Worm (Caenorhabditis elegans): ENCODE measurements around the gene acl-2.

acl-2 gene

DNA sequence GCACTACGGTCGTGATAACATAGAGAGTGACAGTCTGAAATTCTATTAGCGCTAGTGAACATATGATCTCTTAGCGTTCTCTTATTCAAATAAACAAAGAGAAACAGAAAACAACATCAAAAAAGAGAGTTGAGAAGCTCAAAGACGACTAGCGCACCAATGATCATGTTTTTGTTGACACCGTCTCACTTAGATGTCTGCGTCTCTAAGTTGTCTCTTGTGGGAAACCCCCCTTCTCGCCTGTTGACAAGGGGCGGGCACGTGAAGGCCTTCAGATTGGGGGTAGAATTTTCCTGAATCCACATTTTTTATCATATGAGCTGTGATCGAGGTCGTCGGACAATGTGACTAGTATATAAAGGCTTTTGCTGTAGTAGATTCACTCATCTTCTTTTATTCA, 11.0 kb downstream of the acl-2 start:
- TF ChIP-seq ama-1 (optimal IDR thresholded peaks at IDR 0.05) (peak; percentile 0), pha-4 (GFP tag; IDR thresholded peaks at IDR 0.05) (no peak), pha-4 (tag; optimal IDR thresholded peaks at IDR 0.05) (peak; percentile 73), T20F7.1 (GFP tag; optimal IDR thresholded peaks at IDR 0.05) (no peak), nhr-11 (tag; optimal IDR thresholded peaks at IDR 0.05) (peak; percentile 36), sdz-12 (GFP tag; optimal IDR thresholded peaks at IDR 0.05) (no peak), egl-43 (GFP tag; IDR thresholded peaks at IDR 0.05) (no peak), hif-1 (tag; optimal IDR thresholded peaks at IDR 0.05) (peak in 1 of 2 experiments; percentile 36), rbr-2 (tag; optimal IDR thresholded peaks at IDR 0.05) (peak; percentile 58), vab-7 (GFP tag; IDR thresholded peaks at IDR 0.05) (0 out of 2 replicates have a peak, but pooled peaks have one; percentile 20), hlh-11 (tag; optimal IDR thresholded peaks at IDR 0.05) (peak; percentile 64), Y48G9A.11 (GFP tag; IDR thresholded peaks at IDR 0.05) (no peak), dmd-6 (GFP tag; IDR thresholded peaks at IDR 0.05) (peak; percentile 48; the same call in 1 of the 2 replicates), ctbp-1 (GFP tag; IDR thresholded peaks at IDR 0.05) (no peak), nhr-48 (tag; optimal IDR thresholded peaks at IDR 0.05) (no peak), nhr-25 (tag; optimal IDR thresholded peaks at IDR 0.05; ENCODE audit: borderline replicate concordance, insufficient read depth) (no peak), lin-38 (GFP tag; IDR thresholded peaks at IDR 0.05) (0 out of 2 replicates have a peak, but pooled peaks have one; percentile 13), nhr-111 (GFP tag; optimal IDR thresholded peaks at IDR 0.05) (no peak), ceh-20 (GFP tag; IDR thresholded peaks at IDR 0.05) (no peak), snpc-4 (tag; optimal IDR thresholded peaks at IDR 0.05) (no peak), zfp-3 (GFP tag; conservative IDR thresholded peaks at IDR 0.05) (no peak), gei-8 (GFP tag; optimal IDR thresholded peaks at IDR 0.05) (no peak), mdl-1 (tag; optimal IDR thresholded peaks at IDR 0.05) (peak; percentile 84 to 88), Y105C5A.15 (GFP tag; IDR thresholded peaks at IDR 0.05) (peak; percentile 48; the same call in 1 of the 2 replicates), php-3 (GFP tag; IDR thresholded peaks at IDR 0.05) (no peak), hlh-30 (tag; optimal IDR thresholded peaks at IDR 0.05; ENCODE audit: insufficient read depth) (peak; percentile 87), ztf-7 (tag; optimal IDR thresholded peaks at IDR 0.05) (no peak), nhr-77 (tag; optimal IDR thresholded peaks at IDR 0.05) (no peak), dmd-9 (GFP tag; IDR thresholded peaks at IDR 0.05) (no peak), D1046.2 (GFP tag; IDR thresholded peaks at IDR 0.05) (no peak), daf-16 (GFP tag; optimal IDR thresholded peaks at IDR 0.05) (peak in 1 of 2 experiments; percentile 63), daf-16 (tag; optimal IDR thresholded peaks at IDR 0.05) (peak; percentile 85), mep-1 (tag; optimal IDR thresholded peaks at IDR 0.05) (no peak)

DNA sequence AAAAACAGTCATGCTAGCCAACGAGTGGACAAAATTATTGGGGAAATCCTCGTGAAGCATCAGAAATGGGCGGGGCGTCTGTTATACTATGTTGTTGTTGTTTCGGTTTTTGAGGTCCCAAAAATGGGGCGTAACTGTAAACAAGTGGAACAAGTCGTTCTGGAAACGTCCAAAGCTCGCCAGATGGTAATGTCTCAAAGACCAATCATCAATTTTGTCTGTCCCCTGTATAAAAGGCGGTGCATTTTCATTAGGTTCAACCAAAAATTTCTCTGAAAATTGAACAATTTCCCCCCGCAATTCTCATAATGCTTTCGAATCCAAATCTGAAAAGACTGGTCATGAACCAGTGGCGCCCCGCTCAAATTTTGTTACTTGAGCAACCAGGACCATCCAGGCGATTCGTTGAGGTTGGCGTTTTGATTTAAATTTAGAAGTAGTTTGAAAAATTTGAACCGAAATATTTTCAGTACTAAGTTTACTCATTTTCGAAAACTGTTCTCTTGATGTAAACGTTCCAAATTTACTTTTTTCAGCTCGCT, 11.7 kb downstream of the acl-2 start:
- TF ChIP-seq nhr-6 (tag; optimal IDR thresholded peaks at IDR 0.05): no peak
- TF ChIP-seq D1046.2 (GFP tag; IDR thresholded peaks at IDR 0.05): 0 out of 2 replicates have a peak, but pooled peaks have one; percentile 25
- 0 out of 2 replicates have a peak, but pooled peaks have one; percentile 18 for TF ChIP-seq vab-7 (GFP tag; IDR thresholded peaks at IDR 0.05)
- 0 out of 2 replicates have a peak, but pooled peaks have one; percentile 23 for TF ChIP-seq daf-19 (GFP tag; conservative IDR thresholded peaks at IDR 0.05)
- TF ChIP-seq dmd-6 (GFP tag; IDR thresholded peaks at IDR 0.05): no peak
- TF ChIP-seq nhr-111 (GFP tag; optimal IDR thresholded peaks at IDR 0.05): no peak
- TF ChIP-seq unc-39 (tag; optimal IDR thresholded peaks at IDR 0.05): no peak
- TF ChIP-seq mdt-29 (GFP tag; IDR thresholded peaks at IDR 0.05): no peak
- TF ChIP-seq madf-5 (GFP tag; IDR thresholded peaks at IDR 0.05): no peak
- TF ChIP-seq unc-130 (GFP tag; optimal IDR thresholded peaks at IDR 0.05): no peak
- no peak for TF ChIP-seq zip-11 (GFP tag; IDR thresholded peaks at IDR 0.05)
- no peak for TF ChIP-seq mxl-3 (GFP tag; optimal IDR thresholded peaks at IDR 0.05)
- no peak for TF ChIP-seq lim-7 (GFP tag; IDR thresholded peaks at IDR 0.05)
- no peak for TF ChIP-seq ztf-7 (tag; optimal IDR thresholded peaks at IDR 0.05)
- no peak for TF ChIP-seq F26F4.8 (GFP tag; conservative IDR thresholded peaks at IDR 0.05)
- TF ChIP-seq nhr-10 (tag; optimal IDR thresholded peaks at IDR 0.05): no peak
- TF ChIP-seq saeg-2 (GFP tag; IDR thresholded peaks at IDR 0.05): 0 out of 2 replicates have a peak, but pooled peaks have one; percentile 42
- TF ChIP-seq mxl-2 (GFP tag; conservative IDR thresholded peaks at IDR 0.05): no peak
- TF ChIP-seq ctbp-1 (GFP tag; IDR thresholded peaks at IDR 0.05): no peak
- TF ChIP-seq F10B5.3 (tag; optimal IDR thresholded peaks at IDR 0.05): no peak
- TF ChIP-seq lin-13 (GFP tag; optimal IDR thresholded peaks at IDR 0.05): no peak
- TF ChIP-seq gei-8 (GFP tag; optimal IDR thresholded peaks at IDR 0.05): no peak
- no peak for TF ChIP-seq lin-39 (tag; optimal IDR thresholded peaks at IDR 0.05)
- TF ChIP-seq lin-38 (GFP tag; IDR thresholded peaks at IDR 0.05): peak; percentile 21; the same call in 1 of the 2 replicates

Data from whole organism, L4 larva.